Worm (Caenorhabditis elegans) whole organism, L3 larva: ENCODE measurements around the gene M18.6.

Experiments
- ama-1 ChIP-seq: fragments of 150-350 bp; optimal IDR thresholded peaks from 2 replicates; lab custom pipeline; 2018
- ceh-9 ChIP-seq: sonication (generic microtip); optimal IDR thresholded peaks from 2 replicates; lab custom pipeline; 2018; ENCODE audit warnings: missing biosample characterization, missing genetic modification characterization
- elt-3 ChIP-seq, 3 experiments: fragments of 150-350 bp in 1 of 3; sonication (generic microtip) in 2 of 3; optimal IDR thresholded peaks; 2 replicates in 2 of 3; 4 replicates in 1 of 3; lab custom pipeline; 2014 to 2017; ENCODE audit warnings: missing biosample characterization in 3 of 3, missing genetic modification characterization in 3 of 3
- nhr-11 ChIP-seq: fragments of 150-350 bp; optimal IDR thresholded peaks from 2 replicates; lab custom pipeline; 2014; ENCODE audit warnings: missing biosample characterization, missing genetic modification characterization
- nhr-237 ChIP-seq: fragments of 150-350 bp; optimal IDR thresholded peaks from 2 replicates; lab custom pipeline; 2014; ENCODE audit warnings: missing biosample characterization, missing genetic modification characterization
- nhr-28 ChIP-seq: fragments of 150-350 bp; optimal IDR thresholded peaks from 2 replicates; lab custom pipeline; 2014; ENCODE audit warnings: missing biosample characterization, missing genetic modification characterization
- pqm-1 ChIP-seq: fragments of 150-350 bp; optimal IDR thresholded peaks from 2 replicates; lab custom pipeline; 2017; ENCODE audit warnings: missing biosample characterization, missing genetic modification characterization, inconsistent platforms
- sea-2 ChIP-seq: fragments of 150-350 bp; sonication (generic microtip); optimal IDR thresholded peaks from 4 replicates; lab custom pipeline; 2014; ENCODE audit warnings: missing biosample characterization, missing genetic modification reagents, missing genetic modification characterization
- snpc-4 ChIP-seq: fragments of 150-350 bp; optimal IDR thresholded peaks from 2 replicates; lab custom pipeline; 2014; ENCODE audit warnings: missing biosample characterization, missing genetic modification characterization
- unc-39 ChIP-seq: sonication (generic microtip); optimal IDR thresholded peaks from 4 replicates; lab custom pipeline; 2017; ENCODE audit warnings: missing biosample characterization, missing genetic modification characterization
- ztf-11 ChIP-seq: fragments of 150-350 bp; optimal IDR thresholded peaks from 2 replicates; lab custom pipeline; 2014; ENCODE audit warnings: missing biosample characterization, missing genetic modification characterization

- no peak for TF ChIP-seq ama-1 (lab: Kevin White, UChicago)
- TF ChIP-seq pqm-1 (tag; lab: Kevin White, UChicago): no peak
- no peak for TF ChIP-seq elt-3 (tag; optimal IDR thresholded peaks at IDR 0.05; lab: Kevin White, UChicago)
- TF ChIP-seq nhr-11 (tag; lab: Kevin White, UChicago): no peak
- TF ChIP-seq unc-39 (tag; lab: Kevin White, UChicago): no peak
- TF ChIP-seq ztf-11 (tag; lab: Kevin White, UChicago): no peak
- TF ChIP-seq snpc-4 (tag; lab: Kevin White, UChicago): no peak
- no peak for TF ChIP-seq ceh-9
- no peak for TF ChIP-seq nhr-28 (tag; lab: Kevin White, UChicago)
- TF ChIP-seq nhr-237 (tag; lab: Kevin White, UChicago): no peak
- TF ChIP-seq sea-2: no peak
Observed at ce11 chrIV:12157915-12158314, 36.8 kb downstream of the M18.6 start.
